Worm (Caenorhabditis elegans): Measurements from ENCODE around the gene col-151.

Gene col-151

ce11 chrV:10410030-10410713 is 15.1 kb upstream of the col-151 start, which contains the start of gene F15H10.12:
TSS of gene F15H10.12 (minus strand) at chrV:10410080.
- no peak for TF ChIP-seq unc-62 (GFP tag; optimal IDR thresholded peaks at IDR 0.05)

ce11 chrV:10406313-10406712 is 11.3 kb upstream of the col-151 start, which contains the start of gene F15H10.7:
TSS of gene F15H10.7 (minus strand) at chrV:10406413.
- TF ChIP-seq unc-62 (GFP tag; optimal IDR thresholded peaks at IDR 0.05), result no peak

DNA sequence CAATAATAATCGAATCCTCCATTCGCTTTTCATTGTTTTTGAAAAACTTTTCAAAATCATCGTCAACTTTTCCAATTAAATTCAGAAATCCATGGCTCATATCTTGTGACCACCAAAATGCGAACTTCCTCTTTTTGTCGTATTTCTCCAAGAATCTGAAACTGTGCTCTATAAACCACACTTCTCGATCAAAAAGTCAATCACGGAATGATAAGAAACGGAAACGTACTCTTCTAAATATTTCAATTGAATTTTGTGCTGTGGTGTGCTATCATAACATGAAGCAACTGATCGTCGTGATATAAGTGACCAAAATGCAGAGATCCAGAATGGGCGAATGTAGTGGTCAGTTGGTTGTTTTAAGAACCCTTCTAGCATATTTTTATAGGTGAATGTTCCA is 9.7 kb upstream of the col-151 start:
- TF ChIP-seq unc-62 (GFP tag; optimal IDR thresholded peaks at IDR 0.05), result no peak

DNA sequence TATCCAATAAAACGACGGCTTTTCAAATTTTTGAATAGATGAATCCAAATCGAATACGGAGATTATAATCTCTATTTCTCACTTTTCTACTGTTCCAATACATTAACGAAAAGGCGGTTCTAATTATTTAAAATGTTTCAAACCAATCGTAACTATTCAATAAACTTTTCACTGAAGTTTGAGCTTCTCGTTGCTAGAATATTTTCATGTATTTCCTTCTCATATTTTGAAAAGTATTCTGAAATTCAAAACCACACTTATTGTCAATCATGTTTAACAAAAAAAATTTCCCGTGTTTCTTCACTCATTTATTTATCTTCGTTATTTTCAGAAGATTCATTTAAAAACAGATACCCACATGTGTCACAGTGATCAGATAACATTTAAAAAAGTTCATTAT is 7.8 kb upstream of the col-151 start, which contains the start of gene F15H10.8:
Gene F15H10.8 (minus strand): TSS at position 101 of the 400 bp plus-strand sequence.
- TF ChIP-seq unc-62 (GFP tag; optimal IDR thresholded peaks at IDR 0.05), result no peak

DNA sequence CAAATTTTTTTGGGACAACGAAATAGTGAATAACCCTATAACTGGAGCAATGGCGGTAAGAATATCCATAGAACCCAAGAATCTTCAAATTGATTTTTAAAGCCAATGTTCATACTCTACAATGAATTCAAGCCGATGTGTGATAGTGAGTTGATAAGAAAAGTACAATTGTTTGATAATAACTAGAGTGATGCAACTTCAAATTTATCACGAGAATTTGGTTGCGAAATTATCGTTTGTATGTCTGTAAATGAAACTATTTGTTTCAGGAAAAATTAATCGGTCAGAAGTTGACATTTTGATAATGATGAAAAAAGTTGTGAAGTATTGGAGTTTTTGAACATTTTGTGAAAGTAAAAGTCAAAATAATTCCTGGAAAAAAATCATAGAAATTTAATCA is 4.3 kb upstream of the col-151 start:
- TF ChIP-seq unc-62 (GFP tag; optimal IDR thresholded peaks at IDR 0.05), result no peak

ce11 chrV:10398431-10398830 is 3.4 kb upstream of the col-151 start, which contains the start of gene ugt-2:
TSS of gene ugt-2 (plus strand) at chrV:10398801.
- no peak for TF ChIP-seq unc-62 (GFP tag; optimal IDR thresholded peaks at IDR 0.05)

DNA sequence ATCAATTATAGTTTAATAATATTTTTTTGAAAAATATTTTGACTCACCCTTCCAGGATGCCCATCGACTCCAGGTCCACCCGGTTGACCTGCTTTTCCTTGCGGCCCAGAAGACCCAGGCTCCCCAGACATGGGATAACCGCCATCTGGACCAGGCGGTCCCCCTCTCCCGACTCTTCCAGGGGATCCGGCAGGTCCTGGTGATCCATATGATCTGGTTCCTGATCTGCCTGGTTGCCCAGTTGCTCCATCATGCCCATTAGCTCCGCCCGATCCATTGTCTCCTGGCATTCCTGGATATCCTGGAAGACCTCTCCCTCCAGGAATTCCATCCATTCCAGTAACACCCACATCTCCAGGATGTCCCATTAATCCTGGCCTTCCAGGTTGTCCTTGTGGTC is 1.3 kb downstream of the col-151 start:
- TF ChIP-seq unc-62 (GFP tag; optimal IDR thresholded peaks at IDR 0.05), result no peak

- no peak for TF ChIP-seq unc-62 (GFP tag; optimal IDR thresholded peaks at IDR 0.05)
Measured at ce11 chrV:10388318-10388717, 6.7 kb downstream of the col-151 start, which contains the start of gene AC3.5. TSS of gene AC3.5 (plus strand) at chrV:10388527.

ce11 chrV:10387412-10387811 is 7.6 kb downstream of the col-151 start:
- no peak for TF ChIP-seq unc-62 (GFP tag; optimal IDR thresholded peaks at IDR 0.05)

ce11 chrV:10383950-10384349 is 11.1 kb downstream of the col-151 start, which contains the start of gene spe-10:
TSS of gene spe-10 (plus strand) at chrV:10384250.
- TF ChIP-seq unc-62 (GFP tag; optimal IDR thresholded peaks at IDR 0.05), result no peak

- no peak for TF ChIP-seq unc-62 (GFP tag; optimal IDR thresholded peaks at IDR 0.05)
Measured at ce11 chrV:10382142-10382541, 12.9 kb downstream of the col-151 start, which contains the start of gene pqn-2. TSS of gene pqn-2 (plus strand) at chrV:10382442.

ce11 chrV:10381726-10382125 is 13.3 kb downstream of the col-151 start, which contains the start of gene abu-1:
TSS of gene abu-1 (minus strand) at chrV:10381826.
- TF ChIP-seq unc-62 (GFP tag; optimal IDR thresholded peaks at IDR 0.05), result no peak

- no peak for TF ChIP-seq unc-62 (GFP tag; optimal IDR thresholded peaks at IDR 0.05)
Measured at ce11 chrV:10379761-10380160, 15.3 kb downstream of the col-151 start.

DNA sequence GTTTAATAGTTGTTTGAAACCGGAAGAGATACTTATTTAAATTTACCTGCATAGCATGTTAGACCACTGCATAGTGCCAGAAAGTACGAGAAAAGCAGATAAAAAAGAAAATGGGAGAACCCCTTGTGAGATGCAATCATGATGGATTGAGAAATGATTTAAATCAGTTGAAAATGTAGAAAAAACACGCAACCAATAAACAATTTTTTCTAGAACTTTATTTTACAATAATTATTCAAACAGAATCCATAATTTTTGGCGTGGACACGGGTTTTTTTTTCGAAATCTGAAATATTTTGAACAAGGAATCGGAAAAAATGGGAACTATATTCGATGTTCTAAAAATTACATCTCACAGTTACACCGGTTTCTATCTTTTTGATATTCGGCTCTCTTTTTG is 15.7 kb downstream of the col-151 start, which contains the start of gene AC3.12:
Gene AC3.12 (minus strand): TSS at position 101 of the 400 bp plus-strand sequence.
- TF ChIP-seq unc-62 (GFP tag; optimal IDR thresholded peaks at IDR 0.05), result no peak

- TF ChIP-seq unc-62 (GFP tag; optimal IDR thresholded peaks at IDR 0.05), result no peak
Measured at ce11 chrV:10371951-10372350, 23.1 kb downstream of the col-151 start, which contains the start of gene ugt-49. TSS of gene ugt-49 (plus strand) at chrV:10372321.

- TF ChIP-seq unc-62 (GFP tag; optimal IDR thresholded peaks at IDR 0.05), result no peak
Measured at ce11 chrV:10371177-10371576, 23.8 kb downstream of the col-151 start.

DNA sequence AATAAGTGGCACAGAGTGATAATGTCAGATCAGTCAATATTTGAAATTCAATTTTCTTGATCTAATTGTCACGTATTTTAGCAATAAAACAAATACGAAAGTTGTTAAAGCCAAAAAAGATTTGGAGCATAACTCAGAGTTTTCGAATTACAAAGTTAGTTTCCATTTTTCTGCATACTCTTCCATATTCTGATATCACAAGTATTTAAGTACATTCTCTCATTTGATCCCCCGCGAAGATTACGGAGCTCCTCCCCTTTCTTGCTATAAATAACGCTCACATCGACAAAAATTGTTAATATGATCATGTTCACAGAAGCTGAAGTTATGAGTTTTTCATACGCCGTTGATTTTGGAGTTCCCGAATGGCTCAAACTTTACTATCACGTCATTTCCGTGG is 26.8 kb downstream of the col-151 start, which contains the start of gene sri-20:
Gene sri-20 (plus strand): TSS at position 301 of the 400 bp plus-strand sequence.
- TF ChIP-seq unc-62 (GFP tag; optimal IDR thresholded peaks at IDR 0.05), result no peak
